Fruit fly (Drosophila melanogaster) whole organism, prepupa: ENCODE data around the gene CG13058.

ENCODE experiments used
- Blimp-1 ChIP-seq: fragments of 200-800 bp; sonication (Bioruptor generic); optimal IDR thresholded peaks from 3 replicates; lab custom pipeline; 2017; ENCODE audit warnings: missing biosample characterization, missing genetic modification characterization, mild to moderate bottlenecking, moderate library complexity, missing genetic modification reagents
- CG10631 ChIP-seq: fragments of 200-800 bp; sonication (Bioruptor generic); optimal IDR thresholded peaks from 2 replicates; lab custom pipeline; 2016; ENCODE audit warnings: missing biosample characterization, missing genetic modification characterization
- CG11762 ChIP-seq: fragments of 200-800 bp; sonication (Bioruptor generic); optimal IDR thresholded peaks from 3 replicates; lab custom pipeline; 2016; ENCODE audit warnings: missing biosample characterization, missing genetic modification characterization; ENCODE audit not compliant: insufficient read depth
- CG11902 ChIP-seq: fragments of 200-800 bp; sonication (Bioruptor generic); optimal IDR thresholded peaks from 3 replicates; lab custom pipeline; 2016; ENCODE audit warnings: missing biosample characterization, missing genetic modification characterization
- CG1621 ChIP-seq: fragments of 200-800 bp; sonication (Bioruptor generic); optimal IDR thresholded peaks from 3 replicates; lab custom pipeline; 2018; ENCODE audit warnings: missing biosample characterization, mild to moderate bottlenecking, missing genetic modification characterization
- CG16779 ChIP-seq: fragments of 200-800 bp; sonication (Bioruptor generic); optimal IDR thresholded peaks from 3 replicates; lab custom pipeline; 2017; ENCODE audit warnings: missing biosample characterization, mild to moderate bottlenecking, missing genetic modification characterization
- CG3032 ChIP-seq: fragments of 200-800 bp; optimal IDR thresholded peaks from 2 replicates; lab custom pipeline; 2019; ENCODE audit warnings: missing biosample characterization, mild to moderate bottlenecking, missing genetic modification characterization, moderate library complexity
- CG32006 ChIP-seq: fragments of 200-800 bp; sonication (Bioruptor generic); optimal IDR thresholded peaks from 3 replicates; lab custom pipeline; 2017; ENCODE audit warnings: missing biosample characterization, mild to moderate bottlenecking, missing genetic modification characterization
- CG34406 ChIP-seq: fragments of 200-800 bp; sonication (Bioruptor generic); optimal IDR thresholded peaks from 3 replicates; lab custom pipeline; 2016; ENCODE audit warnings: missing biosample characterization, missing genetic modification characterization
- CG3919 ChIP-seq: fragments of 200-800 bp; sonication (Bioruptor generic); optimal IDR thresholded peaks from 3 replicates; lab custom pipeline; 2016; ENCODE audit warnings: missing biosample characterization, missing genetic modification characterization
- CG6276 ChIP-seq: fragments of 200-800 bp; sonication (Bioruptor generic); optimal IDR thresholded peaks from 2 replicates; lab custom pipeline; 2017; ENCODE audit warnings: missing biosample characterization, mild to moderate bottlenecking, missing genetic modification characterization
- CG6854 ChIP-seq: fragments of 200-800 bp; sonication (Bioruptor generic); optimal IDR thresholded peaks from 2 replicates; lab custom pipeline; 2017; ENCODE audit warnings: missing biosample characterization, mild to moderate bottlenecking, missing genetic modification characterization
- CG7368 ChIP-seq: fragments of 200-800 bp; sonication (Bioruptor generic); optimal IDR thresholded peaks from 3 replicates; lab custom pipeline; 2016; ENCODE audit warnings: missing biosample characterization, missing genetic modification characterization
- CG8632 ChIP-seq: fragments of 200-800 bp; sonication (Bioruptor generic); optimal IDR thresholded peaks from 3 replicates; lab custom pipeline; 2016; ENCODE audit warnings: missing biosample characterization, missing genetic modification characterization
- CG9139 ChIP-seq: fragments of 200-800 bp; sonication (Bioruptor generic); optimal IDR thresholded peaks from 3 replicates; lab custom pipeline; 2017; ENCODE audit warnings: missing biosample characterization, mild to moderate bottlenecking, missing genetic modification characterization
- Eip75B ChIP-seq: fragments of 200-800 bp; sonication (Bioruptor generic); optimal IDR thresholded peaks from 3 replicates; lab custom pipeline; 2016; ENCODE audit warnings: missing biosample characterization, missing genetic modification characterization
- Eip93F ChIP-seq: fragments of 200-800 bp; sonication (Bioruptor generic); optimal IDR thresholded peaks from 2 replicates; lab custom pipeline; 2016; ENCODE audit warnings: missing biosample characterization, mild to moderate bottlenecking, missing genetic modification characterization
- Ets96B ChIP-seq: fragments of 200-800 bp; optimal IDR thresholded peaks from 2 replicates; lab custom pipeline; 2019; ENCODE audit warnings: missing biosample characterization, mild to moderate bottlenecking, missing genetic modification characterization, moderate library complexity
- Gug ChIP-seq: fragments of 200-800 bp; sonication (Bioruptor generic); IDR thresholded peaks from 2 replicates; pipeline ENCODE4 v1.3.6; 2022; ENCODE audit warnings: missing biosample characterization, missing genetic modification characterization
- Hr38 ChIP-seq: sonication (Bioruptor generic); optimal IDR thresholded peaks from 2 replicates; lab custom pipeline; 2016; ENCODE audit warnings: missing biosample characterization, missing genetic modification characterization
- Hr39 ChIP-seq: fragments of 200-800 bp; sonication (Bioruptor generic); optimal IDR thresholded peaks from 2 replicates; lab custom pipeline; 2016; ENCODE audit warnings: missing biosample characterization, missing genetic modification characterization
- Lpt ChIP-seq: fragments of 200-800 bp; sonication (Bioruptor generic); optimal IDR thresholded peaks from 3 replicates; lab custom pipeline; 2016; ENCODE audit warnings: missing biosample characterization, missing genetic modification characterization
- Met ChIP-seq: fragments of 200-800 bp; sonication (Bioruptor generic); optimal IDR thresholded peaks from 3 replicates; lab custom pipeline; 2016; ENCODE audit warnings: missing biosample characterization, missing genetic modification characterization
- OdsH ChIP-seq: fragments of 200-800 bp; sonication (Bioruptor generic); optimal IDR thresholded peaks from 3 replicates; lab custom pipeline; 2016; ENCODE audit warnings: missing biosample characterization, missing genetic modification characterization
- Sox14 ChIP-seq: fragments of 200-800 bp; sonication (Bioruptor generic); optimal IDR thresholded peaks from 3 replicates; lab custom pipeline; 2016; ENCODE audit warnings: missing biosample characterization, missing genetic modification characterization
- achi ChIP-seq: fragments of 200-800 bp; sonication (Bioruptor generic); optimal IDR thresholded peaks from 3 replicates; lab custom pipeline; 2016; ENCODE audit warnings: missing biosample characterization, missing genetic modification characterization
- acj6 ChIP-seq: fragments of 200-800 bp; sonication (Bioruptor generic); optimal IDR thresholded peaks from 3 replicates; lab custom pipeline; 2016; ENCODE audit warnings: missing biosample characterization, missing genetic modification characterization
- cyc ChIP-seq: fragments of 200-800 bp; sonication (Bioruptor generic); optimal IDR thresholded peaks from 3 replicates; lab custom pipeline; 2016; ENCODE audit warnings: missing biosample characterization, missing genetic modification characterization
- dac ChIP-seq: fragments of 200-800 bp; sonication (Bioruptor generic); optimal IDR thresholded peaks from 2 replicates; lab custom pipeline; 2017; ENCODE audit warnings: missing biosample characterization, mild to moderate bottlenecking, missing genetic modification characterization
- eg ChIP-seq: fragments of 200-800 bp; sonication (Bioruptor generic); IDR thresholded peaks from 3 replicates; pipeline ENCODE4 v1.3.6; 2022; ENCODE audit warnings: missing biosample characterization, missing genetic modification characterization
- esn ChIP-seq: fragments of 200-800 bp; sonication (Bioruptor generic); optimal IDR thresholded peaks from 2 replicates; lab custom pipeline; 2016; ENCODE audit warnings: missing biosample characterization, mild to moderate bottlenecking, missing genetic modification characterization, moderate library complexity
- fd59A ChIP-seq: fragments of 200-800 bp; sonication (Bioruptor generic); optimal IDR thresholded peaks from 2 replicates; lab custom pipeline; 2017; ENCODE audit warnings: missing biosample characterization, mild to moderate bottlenecking, missing genetic modification characterization, missing genetic modification reagents
- fd85E ChIP-seq: fragments of 200-800 bp; sonication (Bioruptor generic); optimal IDR thresholded peaks from 3 replicates; lab custom pipeline; 2016; ENCODE audit warnings: missing biosample characterization, missing genetic modification characterization
- fkh ChIP-seq: fragments of 200-800 bp; sonication (Bioruptor generic); optimal IDR thresholded peaks from 3 replicates; lab custom pipeline; 2017; ENCODE audit warnings: missing biosample characterization, mild to moderate bottlenecking, missing genetic modification characterization, moderate library complexity
- lz ChIP-seq: fragments of 200-800 bp; sonication (Bioruptor generic); optimal IDR thresholded peaks from 3 replicates; lab custom pipeline; 2016; ENCODE audit warnings: missing biosample characterization, missing genetic modification characterization
- ss ChIP-seq, 2 experiments: fragments of 200-800 bp; sonication (Bioruptor generic); optimal IDR thresholded peaks; 2 replicates in 1 of 2; 3 replicates in 1 of 2; lab custom pipeline; 2017 to 2018; ENCODE audit warnings: mild to moderate bottlenecking in 2 of 2, missing biosample characterization in 2 of 2, missing genetic modification characterization in 2 of 2, moderate library complexity in 1 of 2
- svp ChIP-seq: fragments of 200-800 bp; sonication (Bioruptor generic); peaks from one replicate; lab custom pipeline; 2016; ENCODE audit warnings: missing biosample characterization, missing genetic modification characterization
- topi ChIP-seq: fragments of 200-800 bp; sonication (Bioruptor generic); optimal IDR thresholded peaks from 3 replicates; lab custom pipeline; 2016; ENCODE audit warnings: missing biosample characterization, missing genetic modification characterization

The CG13058 gene

DNA sequence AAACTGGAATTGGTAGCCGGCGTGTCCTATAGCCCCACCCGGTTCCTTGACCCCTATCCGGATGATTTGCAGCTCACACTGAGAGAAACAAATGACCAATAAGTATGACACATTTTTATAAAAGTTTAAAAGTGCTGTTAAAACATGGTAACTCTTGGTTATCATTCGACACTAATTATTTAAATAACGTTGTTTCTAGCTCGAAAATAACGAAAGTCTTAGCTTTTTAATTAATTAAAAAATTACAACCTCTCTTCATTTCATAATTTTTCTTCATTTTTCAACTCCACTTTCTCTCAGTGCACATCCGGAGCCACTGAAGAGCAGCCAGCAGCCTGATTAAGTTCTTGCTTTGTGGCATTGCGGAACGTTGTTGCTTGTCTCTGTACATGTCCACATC, 35.5 kb downstream of the CG13058 start (continued):
- peak; percentile 74 for TF ChIP-seq CG32006
- TF ChIP-seq CG16779 = peak; percentile 82
- TF ChIP-seq Lpt (GFP tag; lab: Kevin White, UChicago) = peak; percentile 66
- peak; percentile 92 for TF ChIP-seq CG3919 (GFP tag; lab: Kevin White, UChicago)
- peak; percentile 90 for TF ChIP-seq Ets96B (tag; lab: Kevin White, UChicago)
- peak; percentile 86 for TF ChIP-seq achi (GFP tag; lab: Kevin White, UChicago)
- peak; percentile 87 for TF ChIP-seq OdsH (GFP tag; lab: Kevin White, UChicago)
- TF ChIP-seq CG10631 (GFP tag; lab: Kevin White, UChicago) = peak; percentile 87
- peak; percentile 88 for TF ChIP-seq acj6 (GFP tag; lab: Kevin White, UChicago)
- peak; percentile 90 for TF ChIP-seq CG8632 (GFP tag; lab: Kevin White, UChicago)
- TF ChIP-seq CG6854 (GFP tag; lab: Kevin White, UChicago) = peak; percentile 64
- no peak for TF ChIP-seq eg
- peak; percentile 93 for TF ChIP-seq CG3032 (tag; lab: Kevin White, UChicago)
- peak; percentile 79 for TF ChIP-seq CG11902 (GFP tag; lab: Kevin White, UChicago)
- no peak for TF ChIP-seq dac (GFP tag; lab: Kevin White, UChicago)
- TF ChIP-seq cyc (GFP tag; lab: Kevin White, UChicago) = peak; percentile 83
- no peak for TF ChIP-seq Hr38
- TF ChIP-seq Gug (GFP tag; lab: Robert Waterston, UW) = no peak
- TF ChIP-seq Sox14 = peak; percentile 87
- peak; percentile 93 for TF ChIP-seq Eip75B
- peak; percentile 77 for TF ChIP-seq CG7368 (GFP tag; lab: Kevin White, UChicago)
- TF ChIP-seq Eip93F (GFP tag; lab: Kevin White, UChicago) = peak; percentile 17
- TF ChIP-seq svp (GFP tag; lab: Kevin White, UChicago) = peak; percentile 94
- TF ChIP-seq fd85E = peak; percentile 63
- peak; percentile 91 for TF ChIP-seq topi (GFP tag; lab: Kevin White, UChicago)
- no peak for TF ChIP-seq fkh (GFP tag; lab: Kevin White, UChicago)
- TF ChIP-seq Hr39 (GFP tag; lab: Kevin White, UChicago) = peak; percentile 75
- peak; percentile 83 for TF ChIP-seq lz (GFP tag; lab: Kevin White, UChicago)

- TF ChIP-seq Blimp-1 (no peak), CG1621 (tag; lab: Kevin White, UChicago) (no peak), CG3032 (tag; lab: Kevin White, UChicago) (no peak), fkh (GFP tag; lab: Kevin White, UChicago) (no peak), Eip93F (GFP tag; lab: Kevin White, UChicago) (no peak), CG3919 (GFP tag; lab: Kevin White, UChicago) (no peak), ss (GFP tag; optimal IDR thresholded peaks at IDR 0.05; lab: Kevin White, UChicago) (no peak), CG6854 (GFP tag; lab: Kevin White, UChicago) (no peak), fd85E (no peak), acj6 (GFP tag; lab: Kevin White, UChicago) (no peak), CG6276 (no peak), CG34406 (GFP tag; lab: Kevin White, UChicago) (no peak), dac (GFP tag; lab: Kevin White, UChicago) (no peak), Met (GFP tag; lab: Kevin White, UChicago) (no peak)
Measured at dm6 chr3L:16364599-16364998, 36.0 kb downstream of the CG13058 start, which contains the start of gene Cpr72Eb. TSS of gene Cpr72Eb (plus strand) at chr3L:16364899.

- no peak for TF ChIP-seq Gug (GFP tag; lab: Robert Waterston, UW)
- no peak for TF ChIP-seq fd59A
- no peak for TF ChIP-seq esn (GFP tag; lab: Kevin White, UChicago)
- no peak for TF ChIP-seq CG6276
- no peak for TF ChIP-seq CG11762 (GFP tag; lab: Kevin White, UChicago)
- no peak for TF ChIP-seq CG9139
- no peak for TF ChIP-seq CG8632 (GFP tag; lab: Kevin White, UChicago)
- TF ChIP-seq Hr39 (GFP tag; lab: Kevin White, UChicago) = no peak
Measured at dm6 chr3L:16367240-16367639, 38.6 kb downstream of the CG13058 start, which contains the start of gene Cpr72Ec. TSS of gene Cpr72Ec (minus strand) at chr3L:16367340.
